Fruit fly (Drosophila melanogaster) whole organism, adult: ENCODE measurements around the gene CG32073.

Experiments used
- CG11617 ChIP-seq: fragments of 200-800 bp; sonication (Bioruptor generic); optimal IDR thresholded peaks from 2 replicates; lab custom pipeline; 2017; ENCODE audit warnings: mild to moderate bottlenecking, missing biosample characterization, missing genetic modification reagents, missing genetic modification characterization
- CG12768 ChIP-seq: fragments of 200-800 bp; sonication (Bioruptor generic); optimal IDR thresholded peaks from 2 replicates; lab custom pipeline; 2017; ENCODE audit warnings: missing biosample characterization, missing genetic modification characterization, mild to moderate bottlenecking, moderate library complexity, missing genetic modification reagents
- CG14711 ChIP-seq: fragments of 200-800 bp; sonication (Bioruptor generic); optimal IDR thresholded peaks from 2 replicates; lab custom pipeline; 2018; ENCODE audit warnings: missing biosample characterization, mild to moderate bottlenecking, missing genetic modification characterization, moderate library complexity
- CG1620 ChIP-seq: fragments of 200-800 bp; sonication (Bioruptor generic); optimal IDR thresholded peaks from 2 replicates; lab custom pipeline; 2016; ENCODE audit warnings: missing biosample characterization, missing genetic modification characterization
- CG33017 ChIP-seq: fragments of 200-800 bp; sonication (Bioruptor generic); optimal IDR thresholded peaks from 2 replicates; lab custom pipeline; 2018; ENCODE audit warnings: missing biosample characterization, mild to moderate bottlenecking, missing genetic modification characterization, moderate library complexity
- CG5204 ChIP-seq: fragments of 200-800 bp; sonication (Bioruptor generic); optimal IDR thresholded peaks from 2 replicates; lab custom pipeline; 2016; ENCODE audit warnings: missing biosample characterization, missing genetic modification characterization
- CG7045 ChIP-seq: fragments of 200-800 bp; sonication (Bioruptor generic); optimal IDR thresholded peaks from 2 replicates; lab custom pipeline; 2017; ENCODE audit warnings: missing biosample characterization, mild to moderate bottlenecking, missing genetic modification characterization
- CG7101 ChIP-seq: fragments of 200-800 bp; sonication (Bioruptor generic); optimal IDR thresholded peaks from 2 replicates; lab custom pipeline; 2018; ENCODE audit warnings: missing biosample characterization, mild to moderate bottlenecking, missing genetic modification characterization, moderate library complexity
- Clk ChIP-seq: fragments of 200-800 bp; sonication (Bioruptor generic); optimal IDR thresholded peaks from 2 replicates; lab custom pipeline; 2017; ENCODE audit warnings: missing biosample characterization, missing genetic modification characterization
- Crg-1 ChIP-seq: fragments of 200-800 bp; sonication (Bioruptor generic); optimal IDR thresholded peaks from 2 replicates; lab custom pipeline; 2016; ENCODE audit warnings: missing biosample characterization, missing genetic modification characterization
- Hr96 ChIP-seq: fragments of 200-800 bp; sonication (Bioruptor generic); optimal IDR thresholded peaks from 2 replicates; lab custom pipeline; 2016; ENCODE audit warnings: missing biosample characterization, missing genetic modification characterization
- Mnt ChIP-seq: fragments of 200-800 bp; sonication (Bioruptor generic); optimal IDR thresholded peaks from 2 replicates; lab custom pipeline; 2016; ENCODE audit warnings: missing biosample characterization, mild to moderate bottlenecking, missing genetic modification characterization
- bab1 ChIP-seq: fragments of 200-800 bp; sonication (Bioruptor generic); optimal IDR thresholded peaks from 3 replicates; lab custom pipeline; 2019; ENCODE audit warnings: missing biosample characterization, mild to moderate bottlenecking, missing genetic modification characterization, moderate library complexity
- cic ChIP-seq: fragments of 200-800 bp; sonication (Bioruptor generic); optimal IDR thresholded peaks from 2 replicates; lab custom pipeline; 2017; ENCODE audit warnings: missing biosample characterization, mild to moderate bottlenecking, missing genetic modification characterization, moderate library complexity
- cnc ChIP-seq, 2 experiments: fragments of >200 bp; optimal IDR thresholded peaks; 2 replicates each; lab custom pipeline; 2017
- kay ChIP-seq: fragments of 200-800 bp; sonication (Bioruptor generic); peaks from one replicate; lab custom pipeline; 2016; ENCODE audit warnings: missing biosample characterization, missing genetic modification characterization, borderline replicate concordance
- ovo ChIP-seq: fragments of 200-800 bp; sonication (Bioruptor generic); optimal IDR thresholded peaks from 2 replicates; lab custom pipeline; 2016; ENCODE audit warnings: missing biosample characterization, missing genetic modification characterization
- pad ChIP-seq: fragments of 200-800 bp; sonication (Bioruptor generic); optimal IDR thresholded peaks from 3 replicates; lab custom pipeline; 2017; ENCODE audit warnings: missing biosample characterization, missing genetic modification characterization, mild to moderate bottlenecking, moderate library complexity, missing genetic modification reagents
- tj ChIP-seq: fragments of 200-800 bp; sonication (Bioruptor generic); optimal IDR thresholded peaks from 3 replicates; lab custom pipeline; 2017; ENCODE audit warnings: missing biosample characterization, mild to moderate bottlenecking, missing genetic modification characterization, moderate library complexity
- toe ChIP-seq: fragments of 200-800 bp; sonication (Bioruptor generic); optimal IDR thresholded peaks from 2 replicates; lab custom pipeline; 2016; ENCODE audit warnings: missing biosample characterization, missing genetic modification characterization

CG32073 gene

dm6 chr3L:11124439-11124838 is 17.1 kb upstream of the CG32073 start:
- TF ChIP-seq Mnt (no peak), bab1 (GFP tag; lab: Kevin White, UChicago) (no peak), Crg-1 (GFP tag; lab: Kevin White, UChicago) (no peak), CG12768 (GFP tag; lab: Kevin White, UChicago) (no peak), ovo (GFP tag; lab: Kevin White, UChicago) (no peak), CG1620 (GFP tag; lab: Kevin White, UChicago) (no peak), pad (GFP tag; lab: Kevin White, UChicago) (no peak), CG7101 (no peak), CG14711 (tag; lab: Kevin White, UChicago) (no peak), kay (GFP tag; lab: Kevin White, UChicago) (no peak), CG33017 (tag; lab: Kevin White, UChicago) (no peak), CG11617 (no peak), CG7045 (GFP tag; lab: Kevin White, UChicago) (no peak), toe (GFP tag; lab: Kevin White, UChicago) (no peak), cnc (optimal IDR thresholded peaks at IDR 0.05; lab: Kevin White, UChicago) (no peak), Clk (GFP tag; lab: Kevin White, UChicago) (no peak), tj (GFP tag; lab: Kevin White, UChicago) (no peak), Hr96 (GFP tag; lab: Kevin White, UChicago) (no peak), cic (no peak), CG5204 (GFP tag; lab: Kevin White, UChicago) (no peak)

DNA sequence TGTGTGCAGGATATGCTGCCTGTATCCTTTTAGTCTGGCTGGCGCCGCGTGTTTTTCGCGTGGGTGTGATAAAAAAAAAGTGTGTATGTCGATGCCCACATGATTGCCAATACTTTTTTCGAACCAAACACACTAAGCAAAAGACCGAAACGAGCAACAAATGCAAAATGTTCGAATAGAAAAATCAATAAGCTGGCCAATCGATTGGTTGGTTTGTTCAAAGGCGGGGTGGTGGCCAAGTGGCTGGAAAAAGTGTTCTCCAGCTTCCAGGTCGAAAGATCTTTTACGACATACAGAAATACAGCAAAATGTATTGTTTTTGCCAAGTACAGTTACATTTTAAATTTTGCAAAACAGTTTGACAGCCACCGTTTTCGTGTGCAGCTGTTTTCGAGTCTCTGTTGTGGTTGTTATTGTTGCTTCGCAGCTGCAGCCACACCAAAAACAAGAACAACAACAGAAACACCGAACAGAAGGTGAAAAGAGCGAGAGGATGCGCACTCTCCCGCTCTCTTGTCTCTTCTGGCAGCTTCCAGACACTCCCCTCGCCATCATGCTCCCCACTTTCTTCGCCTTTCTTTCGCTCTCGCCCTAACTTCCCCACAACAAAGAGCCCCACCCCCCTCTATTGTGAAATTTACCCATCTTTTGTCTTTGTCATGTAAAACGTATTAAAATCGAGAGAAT is 16.4 kb upstream of the CG32073 start:
- TF ChIP-seq pad (GFP tag; lab: Kevin White, UChicago) (peak; percentile 67), Mnt (no peak), tj (GFP tag; lab: Kevin White, UChicago) (no peak), ovo (GFP tag; lab: Kevin White, UChicago) (peak; percentile 24)

DNA sequence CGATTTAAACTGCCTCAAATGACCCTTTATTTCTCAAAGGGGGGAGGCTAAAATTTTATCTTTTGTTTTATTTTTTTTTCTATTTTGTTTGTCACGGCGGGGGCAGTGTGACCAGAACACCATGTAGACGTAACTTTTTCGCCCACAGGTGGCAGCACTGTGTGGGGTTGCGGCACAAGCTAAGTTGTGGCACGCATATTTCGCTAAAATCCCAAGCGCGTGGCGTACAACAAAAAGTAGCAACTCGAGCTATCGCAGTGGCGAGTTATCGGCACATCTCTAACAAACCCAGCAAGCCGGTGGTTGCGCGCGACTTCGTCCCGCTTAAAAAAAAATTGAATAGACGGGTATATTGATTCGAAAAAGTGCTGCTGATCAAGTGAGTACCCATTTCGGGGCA is 15.7 kb upstream of the CG32073 start, which contains the start of the genes Ufd1 and NaPi-III:
TSS of gene Ufd1 (minus strand) at position 129 of the 400 bp plus-strand sequence.
TSS of gene NaPi-III (plus strand) at position 261 of the 400 bp plus-strand sequence.
- TF ChIP-seq cic, result peak; percentile 73
- peak; percentile 71 for TF ChIP-seq bab1 (GFP tag; lab: Kevin White, UChicago)
- TF ChIP-seq toe (GFP tag; lab: Kevin White, UChicago), result no peak
- TF ChIP-seq CG14711 (tag; lab: Kevin White, UChicago), result no peak
- TF ChIP-seq Crg-1 (GFP tag; lab: Kevin White, UChicago), result no peak
- TF ChIP-seq cnc (optimal IDR thresholded peaks at IDR 0.05; lab: Kevin White, UChicago), result peak in 1 of 2 experiments; percentile 21
- no peak for TF ChIP-seq CG12768 (GFP tag; lab: Kevin White, UChicago)
- TF ChIP-seq CG33017 (tag; lab: Kevin White, UChicago), result no peak
- no peak for TF ChIP-seq ovo (GFP tag; lab: Kevin White, UChicago)
- TF ChIP-seq CG7045 (GFP tag; lab: Kevin White, UChicago), result no peak
- TF ChIP-seq CG11617, result peak; percentile 47
- TF ChIP-seq CG5204 (GFP tag; lab: Kevin White, UChicago), result no peak
- TF ChIP-seq pad (GFP tag; lab: Kevin White, UChicago), result no peak
- peak; percentile 26 for TF ChIP-seq tj (GFP tag; lab: Kevin White, UChicago)
- no peak for TF ChIP-seq kay (GFP tag; lab: Kevin White, UChicago)
- TF ChIP-seq Hr96 (GFP tag; lab: Kevin White, UChicago), result peak; percentile 24
- no peak for TF ChIP-seq Clk (GFP tag; lab: Kevin White, UChicago)
- peak; percentile 45 for TF ChIP-seq CG7101
- peak; percentile 51 for TF ChIP-seq CG1620 (GFP tag; lab: Kevin White, UChicago)
- TF ChIP-seq Mnt, result peak; percentile 73

- TF ChIP-seq pad (GFP tag; lab: Kevin White, UChicago) (no peak), toe (GFP tag; lab: Kevin White, UChicago) (peak; percentile 58), CG33017 (tag; lab: Kevin White, UChicago) (peak; percentile 72), cnc (optimal IDR thresholded peaks at IDR 0.05; lab: Kevin White, UChicago) (no peak), CG12768 (GFP tag; lab: Kevin White, UChicago) (peak; percentile 85), ovo (GFP tag; lab: Kevin White, UChicago) (peak; percentile 9), Mnt (peak; percentile 91), cic (peak; percentile 93), Crg-1 (GFP tag; lab: Kevin White, UChicago) (peak; percentile 15), CG14711 (tag; lab: Kevin White, UChicago) (peak; percentile 51), Hr96 (GFP tag; lab: Kevin White, UChicago) (peak; percentile 57), tj (GFP tag; lab: Kevin White, UChicago) (peak; percentile 88), Clk (GFP tag; lab: Kevin White, UChicago) (peak; percentile 7), CG7045 (GFP tag; lab: Kevin White, UChicago) (peak; percentile 71), CG5204 (GFP tag; lab: Kevin White, UChicago) (no peak), bab1 (GFP tag; lab: Kevin White, UChicago) (peak; percentile 31), CG1620 (GFP tag; lab: Kevin White, UChicago) (peak; percentile 64), kay (GFP tag; lab: Kevin White, UChicago) (peak; percentile 98), CG7101 (peak; percentile 7), CG11617 (peak; percentile 89)
Measured at dm6 chr3L:11120419-11120958, 13.1 kb upstream of the CG32073 start, which contains the start of the genes FoxK and mRpL2. Gene FoxK, minus strand, starts transcription at chr3L:11120783. Gene mRpL2, plus strand, starts transcription at chr3L:11120847.

DNA sequence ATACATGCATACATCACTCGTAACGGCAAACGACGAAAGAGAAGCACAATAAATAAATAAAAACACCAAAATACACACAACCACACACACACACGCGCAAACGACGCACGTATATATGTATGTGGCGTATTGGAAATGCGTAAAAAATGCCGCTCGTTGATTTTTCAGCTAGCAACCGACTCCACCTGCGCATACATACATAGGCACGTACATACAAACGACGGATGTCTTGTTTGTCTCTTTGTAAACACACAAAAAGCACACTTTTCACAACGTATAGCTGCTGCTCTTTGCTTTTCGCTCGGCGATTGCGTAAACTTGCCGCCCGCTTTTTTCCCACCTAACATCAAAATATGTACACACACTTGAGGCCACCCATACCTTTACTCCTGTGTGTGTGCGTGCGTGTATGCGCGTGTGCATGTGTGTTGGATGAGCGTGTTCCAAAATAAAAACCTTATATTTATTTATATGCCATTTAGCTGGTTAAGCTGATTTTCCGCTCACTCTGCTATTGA is 12.6 kb upstream of the CG32073 start:
- TF ChIP-seq ovo (GFP tag; lab: Kevin White, UChicago) (peak; percentile 47), CG5204 (GFP tag; lab: Kevin White, UChicago) (no peak)
